Fruit fly (Drosophila melanogaster) S2 (cell line): ENCODE data around the gene dec.

Experiments
- CG8478 ChIP-seq: fragments of >200 bp; optimal IDR thresholded peaks from 2 replicates; lab custom pipeline; 2018
- CTCF ChIP-seq, 2 experiments: fragments of >200 bp; optimal IDR thresholded peaks; 2 replicates each; lab custom pipeline; 2018

- TF ChIP-seq CG8478 (no peak), CTCF (optimal IDR thresholded peaks at IDR 0.05; lab: Kevin White, UChicago) (no peak)
Measured at dm6 chrX:7900659-7901058, 27.6 kb upstream of the dec start.
